Fruit fly (Drosophila melanogaster): Measurements from ENCODE around the gene Cox17.

The Cox17 gene

DNA sequence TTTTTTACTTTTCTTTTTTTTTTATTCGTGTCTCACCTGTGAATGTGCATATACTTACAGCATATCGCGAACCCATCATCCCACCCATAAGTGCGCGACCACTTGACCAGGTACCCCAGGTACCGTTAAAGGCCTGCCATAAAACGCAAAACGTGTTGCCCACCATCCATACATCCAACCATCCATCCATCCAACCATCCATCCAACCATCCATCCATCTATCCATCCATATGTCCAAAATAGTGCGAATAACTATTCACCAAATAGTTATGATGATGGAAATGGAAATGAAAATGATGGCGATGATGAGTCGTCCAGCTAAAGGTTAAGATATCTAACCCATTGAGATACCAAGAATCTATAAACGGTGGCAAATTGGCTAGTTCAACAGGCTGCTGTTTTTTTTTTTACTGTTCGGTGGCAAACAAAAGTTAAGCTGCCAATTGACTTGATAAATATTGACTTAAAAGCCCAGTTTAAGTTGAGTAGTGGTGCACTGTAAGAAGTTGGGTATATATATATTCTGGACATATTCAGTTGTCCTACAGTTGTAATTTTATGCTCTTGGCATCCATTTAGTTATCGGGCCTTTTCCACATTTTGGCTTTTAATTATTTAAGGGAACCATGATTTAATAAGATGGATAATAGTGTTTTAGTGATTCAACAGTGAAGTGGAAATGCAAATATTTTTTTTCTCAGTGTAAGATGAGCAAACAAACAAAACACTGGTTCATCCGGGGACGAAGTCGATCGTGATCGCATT lies 43.6 kb upstream of the Cox17 start:
- TF ChIP-seq CrebA (GFP tag; optimal IDR thresholded peaks at IDR 0.05; ENCODE audit: borderline replicate concordance) (no peak), dl (GFP tag; optimal IDR thresholded peaks at IDR 0.05; ENCODE audit: insufficient read depth in 1 of 2, partially characterized antibody in 2 of 2) (no peak)

DNA sequence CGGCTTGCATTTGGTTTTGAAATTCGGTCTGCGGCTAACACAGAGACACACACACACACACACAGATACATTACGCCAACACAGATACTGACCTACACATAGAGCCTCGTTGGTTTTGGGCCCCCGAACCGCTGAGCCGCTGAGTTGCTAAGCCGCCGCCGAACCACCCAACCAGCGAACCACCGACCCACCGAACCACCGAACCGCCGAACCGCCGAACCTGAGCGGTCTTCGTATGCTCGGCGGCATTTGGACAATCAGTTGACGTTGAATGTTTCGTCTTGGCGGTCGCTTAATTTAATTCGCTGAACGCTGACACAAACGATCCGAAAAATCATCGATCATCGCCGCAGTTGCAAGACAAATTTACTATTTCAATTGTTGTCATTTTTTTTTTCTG lies 41.0 kb upstream of the Cox17 start, which contains the start of gene drd:
Gene drd (plus strand): TSS at position 258 of the 400 bp plus-strand sequence.
- TF ChIP-seq Hnf4 (GFP tag; optimal IDR thresholded peaks at IDR 0.05) (no peak), HLH106 (tag; optimal IDR thresholded peaks at IDR 0.05) (no peak), CrebA (GFP tag; optimal IDR thresholded peaks at IDR 0.05; ENCODE audit: borderline replicate concordance) (no peak), Mio (GFP tag; optimal IDR thresholded peaks at IDR 0.05) (no peak), sage (GFP tag; optimal IDR thresholded peaks at IDR 0.05) (no peak), ey (GFP tag; optimal IDR thresholded peaks at IDR 0.05) (no peak), usp (GFP tag; optimal IDR thresholded peaks at IDR 0.05) (no peak), N (GFP tag; optimal IDR thresholded peaks at IDR 0.05) (no peak), Sp1 (GFP tag; optimal IDR thresholded peaks at IDR 0.05) (no peak), Dfd (GFP tag; optimal IDR thresholded peaks at IDR 0.05) (no peak), GATAd (GFP tag; optimal IDR thresholded peaks at IDR 0.05) (no peak), dmrt93B (GFP tag; optimal IDR thresholded peaks at IDR 0.05) (no peak), psq (GFP tag; optimal IDR thresholded peaks at IDR 0.05) (no peak), CG32264 (GFP tag; optimal IDR thresholded peaks at IDR 0.05) (no peak), Abd-B (GFP tag; optimal IDR thresholded peaks at IDR 0.05) (no peak), Jra (GFP tag; optimal IDR thresholded peaks at IDR 0.05) (no peak), dl (GFP tag; optimal IDR thresholded peaks at IDR 0.05; ENCODE audit: insufficient read depth in 1 of 2, partially characterized antibody in 2 of 2) (no peak), Dif (GFP tag; optimal IDR thresholded peaks at IDR 0.05; ENCODE audit: partially characterized antibody) (no peak), woc (GFP tag; optimal IDR thresholded peaks at IDR 0.05) (no peak)

DNA sequence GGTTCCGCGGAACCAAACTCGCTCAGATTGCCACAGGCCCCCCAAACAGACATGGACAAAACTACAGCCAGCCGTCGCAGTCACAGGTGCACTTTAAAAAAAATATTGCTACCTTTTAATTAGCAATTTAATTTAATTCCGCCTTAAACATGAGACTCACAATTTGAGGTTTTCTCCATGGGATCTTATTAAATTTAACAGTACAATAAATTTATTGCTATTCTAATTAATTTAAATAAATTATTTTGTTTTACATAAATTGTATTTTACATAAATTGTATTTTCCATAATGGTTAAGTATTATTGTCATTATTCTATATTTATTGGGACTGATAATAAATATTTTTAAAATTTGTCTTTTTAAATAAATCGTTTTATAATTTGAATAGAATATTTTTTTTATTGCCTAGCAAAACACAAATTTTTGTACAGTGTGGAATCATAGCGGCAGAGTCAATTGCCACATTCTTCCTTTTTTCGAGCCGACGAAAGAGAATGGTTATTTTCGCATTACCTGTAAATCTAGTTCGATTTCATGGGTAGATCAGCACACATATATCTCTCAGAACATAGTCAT lies 39.0 kb upstream of the Cox17 start:
- TF ChIP-seq Mio (GFP tag; optimal IDR thresholded peaks at IDR 0.05) (no peak), fru (GFP tag; optimal IDR thresholded peaks at IDR 0.05) (no peak), GATAd (GFP tag; optimal IDR thresholded peaks at IDR 0.05) (no peak), OdsH (GFP tag; optimal IDR thresholded peaks at IDR 0.05) (no peak), jim (GFP tag; optimal IDR thresholded peaks at IDR 0.05) (no peak), br (GFP tag; optimal IDR thresholded peaks at IDR 0.05) (no peak), woc (GFP tag; optimal IDR thresholded peaks at IDR 0.05) (no peak), Abd-B (GFP tag; optimal IDR thresholded peaks at IDR 0.05) (no peak), brk (GFP tag; optimal IDR thresholded peaks at IDR 0.05) (no peak), Sp1 (GFP tag; optimal IDR thresholded peaks at IDR 0.05) (no peak), Hnf4 (GFP tag; optimal IDR thresholded peaks at IDR 0.05) (no peak), Vsx2 (GFP tag; optimal IDR thresholded peaks at IDR 0.05; ENCODE audit: partially characterized antibody) (no peak), Dif (GFP tag; optimal IDR thresholded peaks at IDR 0.05; ENCODE audit: partially characterized antibody) (no peak), CrebA (GFP tag; optimal IDR thresholded peaks at IDR 0.05; ENCODE audit: borderline replicate concordance) (no peak), HLH106 (tag; optimal IDR thresholded peaks at IDR 0.05) (no peak), N (GFP tag; optimal IDR thresholded peaks at IDR 0.05) (no peak), Myc (optimal IDR thresholded peaks at IDR 0.05) (no peak)

DNA sequence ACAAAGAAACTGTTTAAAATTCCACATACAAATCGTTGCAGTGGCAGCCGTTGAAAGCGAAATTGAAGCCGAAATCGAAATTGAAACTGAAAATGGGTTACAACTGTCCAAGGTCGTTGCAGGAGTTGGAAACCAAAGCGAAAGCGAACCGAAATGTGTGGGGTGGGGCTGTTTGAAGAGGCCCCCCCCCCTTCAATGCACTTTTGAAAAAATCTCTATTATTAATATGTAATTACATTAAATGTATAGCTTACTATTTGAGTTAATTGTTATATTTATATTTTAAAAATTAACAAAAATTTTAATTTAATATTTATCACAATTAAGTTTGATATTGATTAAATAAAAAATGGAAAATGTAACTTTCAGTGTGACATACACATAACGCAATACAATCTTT lies 37.2 kb upstream of the Cox17 start:
- no peak for TF ChIP-seq Mio (GFP tag; optimal IDR thresholded peaks at IDR 0.05)
- no peak for TF ChIP-seq dsf (GFP tag; optimal IDR thresholded peaks at IDR 0.05; ENCODE audit: borderline replicate concordance)
- no peak for TF ChIP-seq tai (GFP tag; optimal IDR thresholded peaks at IDR 0.05)
- no peak for TF ChIP-seq foxo (GFP tag; optimal IDR thresholded peaks at IDR 0.05)
- no peak for TF ChIP-seq Dfd (GFP tag; optimal IDR thresholded peaks at IDR 0.05)
- TF ChIP-seq Rel (GFP tag; optimal IDR thresholded peaks at IDR 0.05): no peak
- TF ChIP-seq Rel (tag; optimal IDR thresholded peaks at IDR 0.05): no peak
- no peak for TF ChIP-seq Dif (GFP tag; optimal IDR thresholded peaks at IDR 0.05; ENCODE audit: partially characterized antibody)
- TF ChIP-seq Sp1 (GFP tag; optimal IDR thresholded peaks at IDR 0.05): no peak
- no peak for TF ChIP-seq woc (GFP tag; optimal IDR thresholded peaks at IDR 0.05)
- no peak for TF ChIP-seq h (GFP tag; optimal IDR thresholded peaks at IDR 0.05)
- no peak for TF ChIP-seq lola (GFP tag; optimal IDR thresholded peaks at IDR 0.05)
- TF ChIP-seq Hnf4 (GFP tag; optimal IDR thresholded peaks at IDR 0.05): no peak
- no peak for TF ChIP-seq Myc (optimal IDR thresholded peaks at IDR 0.05)
- TF ChIP-seq CG9705 (GFP tag; optimal IDR thresholded peaks at IDR 0.05): no peak
- TF ChIP-seq usp (GFP tag; optimal IDR thresholded peaks at IDR 0.05): no peak
- no peak for TF ChIP-seq Hr78 (GFP tag; optimal IDR thresholded peaks at IDR 0.05)
- TF ChIP-seq HLH106 (tag; optimal IDR thresholded peaks at IDR 0.05): no peak
- no peak for TF ChIP-seq dmrt93B (GFP tag; optimal IDR thresholded peaks at IDR 0.05)
- TF ChIP-seq br (GFP tag; optimal IDR thresholded peaks at IDR 0.05): no peak
